Fruit fly (Drosophila melanogaster) whole organism, embryonic: ENCODE measurements around the gene CG6149.
A peak's percentile ranks its signal among the peaks of the same experiment; 100 is the strongest.

Experiments
- CG10654 ChIP-seq: fragments of 200-800 bp; sonication (Bioruptor generic); optimal IDR thresholded peaks from 2 replicates; lab custom pipeline; 2016; ENCODE audit warnings: missing biosample characterization, missing genetic modification characterization
- CG11504 ChIP-seq: fragments of 200-800 bp; sonication (Bioruptor generic); optimal IDR thresholded peaks from 3 replicates; lab custom pipeline; 2019; ENCODE audit warnings: missing biosample characterization, mild to moderate bottlenecking, missing genetic modification characterization, moderate library complexity
- CG14050 ChIP-seq: fragments of 200-800 bp; sonication (Bioruptor generic); IDR thresholded peaks from 3 replicates; pipeline ENCODE4 v1.3.6; 2022; ENCODE audit warnings: missing biosample characterization, missing genetic modification characterization
- CG1529 ChIP-seq: fragments of 200-800 bp; sonication (Bioruptor generic); optimal IDR thresholded peaks from 3 replicates; lab custom pipeline; 2018; ENCODE audit warnings: missing biosample characterization, missing genetic modification characterization
- CG15696 ChIP-seq: fragments of 200-800 bp; sonication (Bioruptor generic); optimal IDR thresholded peaks from 2 replicates; lab custom pipeline; 2019; ENCODE audit warnings: missing biosample characterization, mild to moderate bottlenecking, missing genetic modification characterization, moderate library complexity
- CG17912 ChIP-seq: fragments of 200-800 bp; sonication (Bioruptor generic); optimal IDR thresholded peaks from 2 replicates; lab custom pipeline; 2018; ENCODE audit warnings: missing biosample characterization, mild to moderate bottlenecking, missing genetic modification characterization
- CG30431 ChIP-seq: fragments of 200-800 bp; sonication (Bioruptor generic); optimal IDR thresholded peaks from 2 replicates; lab custom pipeline; 2017; ENCODE audit warnings: missing biosample characterization, missing genetic modification characterization
- CG31441 ChIP-seq: fragments of 200-800 bp; sonication (Bioruptor generic); IDR thresholded peaks from 2 replicates; pipeline ENCODE4 v1.3.6; 2022; ENCODE audit warnings: missing biosample characterization, missing genetic modification characterization
- CG3407 ChIP-seq: fragments of 200-800 bp; sonication (Bioruptor generic); optimal IDR thresholded peaks from 2 replicates; lab custom pipeline; 2018; ENCODE audit warnings: missing biosample characterization, mild to moderate bottlenecking, missing genetic modification characterization
- CG4360 ChIP-seq: fragments of 200-800 bp; sonication (Bioruptor generic); IDR thresholded peaks from 2 replicates; pipeline ENCODE4 v1.3.6; 2022; ENCODE audit warnings: missing biosample characterization, missing genetic modification characterization
- CG43689 ChIP-seq: fragments of 200-800 bp; sonication (Bioruptor generic); IDR thresholded peaks from 2 replicates; pipeline ENCODE4 v1.3.6; 2022; ENCODE audit warnings: missing biosample characterization, missing genetic modification characterization
- CG4707 ChIP-seq: fragments of 200-800 bp; sonication (Bioruptor generic); optimal IDR thresholded peaks from 2 replicates; lab custom pipeline; 2018; ENCODE audit warnings: missing biosample characterization, mild to moderate bottlenecking, missing genetic modification characterization, moderate library complexity
- CG6654 ChIP-seq: fragments of 200-800 bp; sonication (Bioruptor generic); optimal IDR thresholded peaks from 2 replicates; lab custom pipeline; 2017; ENCODE audit warnings: missing biosample characterization, mild to moderate bottlenecking, missing genetic modification characterization
- CG6683 ChIP-seq: fragments of 200-800 bp; sonication (Bioruptor generic); optimal IDR thresholded peaks from 2 replicates; lab custom pipeline; 2017; ENCODE audit warnings: missing biosample characterization, mild to moderate bottlenecking, missing genetic modification characterization, missing genetic modification reagents
- CG9932 ChIP-seq: fragments of 200-800 bp; sonication (Bioruptor generic); IDR thresholded peaks from 2 replicates; pipeline ENCODE4 v1.3.6; 2022; ENCODE audit warnings: missing biosample characterization, missing genetic modification characterization
- Chrac-16 ChIP-seq: fragments of 200-800 bp; sonication (Bioruptor generic); optimal IDR thresholded peaks from 3 replicates; lab custom pipeline; 2016; ENCODE audit warnings: missing biosample characterization, missing genetic modification characterization
- Drgx ChIP-seq: fragments of 200-800 bp; sonication (Bioruptor generic); IDR thresholded peaks from 2 replicates; pipeline ENCODE4 v1.3.6; 2022; ENCODE audit warnings: missing biosample characterization, missing genetic modification characterization
- Fer1 ChIP-seq: fragments of 200-800 bp; sonication (Bioruptor generic); optimal IDR thresholded peaks from 2 replicates; lab custom pipeline; 2017; ENCODE audit warnings: missing biosample characterization, mild to moderate bottlenecking, missing genetic modification characterization
- HmgD ChIP-seq: fragments of 200-800 bp; sonication (Bioruptor generic); optimal IDR thresholded peaks from 3 replicates; lab custom pipeline; 2016; ENCODE audit warnings: missing biosample characterization, missing genetic modification characterization
- Lhr ChIP-seq: fragments of 200-800 bp; sonication (Bioruptor generic); optimal IDR thresholded peaks from 3 replicates; lab custom pipeline; 2017; ENCODE audit warnings: mild to moderate bottlenecking, missing biosample characterization, missing genetic modification reagents, missing genetic modification characterization
- NC2β ChIP-seq: fragments of 200-800 bp; sonication (Bioruptor generic); optimal IDR thresholded peaks from 2 replicates; lab custom pipeline; 2016; ENCODE audit warnings: missing biosample characterization, missing genetic modification characterization
- Pdp1 ChIP-seq, 2 experiments: fragments of 200-800 bp; sonication (Bioruptor generic); optimal IDR thresholded peaks; 3 replicates each; lab custom pipeline; 2016; ENCODE audit warnings: missing biosample characterization in 2 of 2, missing genetic modification characterization in 2 of 2, mild to moderate bottlenecking in 1 of 2, moderate library complexity in 1 of 2
- Sox102F ChIP-seq: fragments of 200-800 bp; sonication (Bioruptor generic); optimal IDR thresholded peaks from 2 replicates; lab custom pipeline; 2018; ENCODE audit warnings: missing biosample characterization, mild to moderate bottlenecking, missing genetic modification characterization, moderate library complexity
- TFAM ChIP-seq: fragments of 200-800 bp; sonication (Bioruptor generic); optimal IDR thresholded peaks from 2 replicates; lab custom pipeline; 2017; ENCODE audit warnings: missing biosample characterization, missing genetic modification characterization, inconsistent platforms
- ac ChIP-seq: fragments of 200-800 bp; sonication (Bioruptor generic); optimal IDR thresholded peaks from 3 replicates; lab custom pipeline; 2017; ENCODE audit warnings: missing biosample characterization, mild to moderate bottlenecking, missing genetic modification characterization
- ara ChIP-seq: fragments of 200-800 bp; sonication (Bioruptor generic); IDR thresholded peaks from 2 replicates; pipeline ENCODE4 v1.3.6; 2022; ENCODE audit warnings: missing biosample characterization, missing genetic modification characterization
- cg ChIP-seq: fragments of 200-800 bp; sonication (Bioruptor generic); optimal IDR thresholded peaks from 3 replicates; lab custom pipeline; 2019; ENCODE audit warnings: missing biosample characterization, mild to moderate bottlenecking, missing genetic modification characterization, moderate library complexity
- chinmo ChIP-seq: fragments of 200-800 bp; sonication (Bioruptor generic); IDR thresholded peaks from 4 replicates; pipeline ENCODE4 v1.3.6; 2022; ENCODE audit warnings: missing biosample characterization, missing genetic modification characterization; ENCODE audit not compliant: partially characterized antibody
- danr ChIP-seq: fragments of 200-800 bp; sonication (Bioruptor generic); IDR thresholded peaks from 2 replicates; pipeline ENCODE4 v1.3.6; 2022; ENCODE audit warnings: missing biosample characterization, missing genetic modification characterization
- dpn ChIP-seq, 2 experiments: fragments of 200-800 bp; sonication (Bioruptor generic); optimal IDR thresholded peaks; 3 replicates each; lab custom pipeline; 2016; ENCODE audit warnings: missing biosample characterization in 2 of 2, missing genetic modification characterization in 2 of 2
- emc ChIP-seq: fragments of 200-800 bp; sonication (Bioruptor generic); optimal IDR thresholded peaks from 2 replicates; lab custom pipeline; 2016; ENCODE audit warnings: missing biosample characterization, missing genetic modification characterization
- fru ChIP-seq: fragments of >200 bp; optimal IDR thresholded peaks from 2 replicates; lab custom pipeline; 2017
- ftz-f1 ChIP-seq: fragments of 200-800 bp; sonication (Bioruptor generic); optimal IDR thresholded peaks from 2 replicates; lab custom pipeline; 2016; ENCODE audit warnings: missing biosample characterization, missing genetic modification characterization
- kay ChIP-seq: fragments of 200-800 bp; sonication (Bioruptor generic); optimal IDR thresholded peaks from 2 replicates; lab custom pipeline; 2016; ENCODE audit warnings: missing biosample characterization, missing genetic modification characterization
- ken ChIP-seq: fragments of 200-800 bp; sonication (Bioruptor generic); IDR thresholded peaks from 3 replicates; pipeline ENCODE4 v1.3.6; 2022; ENCODE audit warnings: missing biosample characterization, missing genetic modification characterization
- maf-S ChIP-seq: fragments of 200-800 bp; sonication (Bioruptor generic); optimal IDR thresholded peaks from 2 replicates; lab custom pipeline; 2016; ENCODE audit warnings: missing biosample characterization, missing genetic modification characterization
- mirr ChIP-seq: fragments of 200-800 bp; sonication (Bioruptor generic); optimal IDR thresholded peaks from 3 replicates; lab custom pipeline; 2018; ENCODE audit warnings: missing biosample characterization, mild to moderate bottlenecking, missing genetic modification characterization
- nerfin-1 ChIP-seq: fragments of 200-800 bp; sonication (Bioruptor generic); optimal IDR thresholded peaks from 3 replicates; lab custom pipeline; 2019; ENCODE audit warnings: missing biosample characterization, mild to moderate bottlenecking, missing genetic modification characterization, moderate library complexity
- nerfin-2 ChIP-seq: fragments of 200-800 bp; sonication (Bioruptor generic); IDR thresholded peaks from 2 replicates; pipeline ENCODE4 v1.3.6; 2022; ENCODE audit warnings: missing biosample characterization, missing genetic modification characterization; ENCODE audit not compliant: partially characterized antibody
- pzg ChIP-seq: fragments of 200-800 bp; sonication (Bioruptor generic); optimal IDR thresholded peaks from 3 replicates; lab custom pipeline; 2018; ENCODE audit warnings: missing biosample characterization, mild to moderate bottlenecking, missing genetic modification characterization, moderate library complexity
- sens-2 ChIP-seq: fragments of 200-800 bp; sonication (Bioruptor generic); IDR thresholded peaks from 2 replicates; pipeline ENCODE4 v1.3.6; 2022; ENCODE audit warnings: missing biosample characterization, missing genetic modification characterization
- sim ChIP-seq: fragments of 200-800 bp; sonication (Bioruptor generic); IDR thresholded peaks from 2 replicates; pipeline ENCODE4 v1.3.6; 2022; ENCODE audit warnings: missing biosample characterization, missing genetic modification characterization
- stwl ChIP-seq: fragments of 200-800 bp; sonication (Bioruptor generic); optimal IDR thresholded peaks from 3 replicates; lab custom pipeline; 2018; ENCODE audit warnings: missing biosample characterization, mild to moderate bottlenecking, missing genetic modification characterization, moderate library complexity
- toy ChIP-seq: fragments of 200-800 bp; sonication (Bioruptor generic); IDR thresholded peaks from 2 replicates; pipeline ENCODE4 v1.3.6; 2022; ENCODE audit warnings: missing biosample characterization, missing genetic modification characterization
- trem ChIP-seq: fragments of 200-800 bp; optimal IDR thresholded peaks from 3 replicates; lab custom pipeline; 2019; ENCODE audit warnings: missing biosample characterization, mild to moderate bottlenecking, missing genetic modification characterization, moderate library complexity
- trh ChIP-seq: fragments of 200-800 bp; sonication (Bioruptor generic); optimal IDR thresholded peaks from 2 replicates; lab custom pipeline; 2016; ENCODE audit warnings: missing biosample characterization, missing genetic modification characterization
- twi ChIP-seq: fragments of 200-800 bp; optimal IDR thresholded peaks from 2 replicates; lab custom pipeline; 2019; ENCODE audit warnings: missing biosample characterization, mild to moderate bottlenecking, missing genetic modification characterization, moderate library complexity
- unpg ChIP-seq: fragments of 200-800 bp; sonication (Bioruptor generic); optimal IDR thresholded peaks from 3 replicates; lab custom pipeline; 2018; ENCODE audit warnings: missing biosample characterization, mild to moderate bottlenecking, missing genetic modification characterization, moderate library complexity
- usp ChIP-seq: fragments of >200 bp; optimal IDR thresholded peaks from 2 replicates; lab custom pipeline; 2017; ENCODE audit warnings: missing biosample characterization, missing genetic modification characterization
- vvl ChIP-seq: fragments of 200-800 bp; sonication (Bioruptor generic); IDR thresholded peaks from 2 replicates; pipeline ENCODE4 v1.3.6; 2022; ENCODE audit warnings: missing biosample characterization, missing genetic modification characterization

CG6149 gene

dm6 chr3L:11417273-11418040, 17.8 kb downstream of the CG6149 start (continued):
- TF ChIP-seq CG6683 (GFP tag; lab: Kevin White, UChicago) (peak; percentile 77), ftz-f1 (GFP tag; lab: Kevin White, UChicago) (no peak), chinmo (GFP tag; lab: Robert Waterston, UW) (peak; percentile 48; the same call in 1 of the 4 replicates), CG15696 (tag; lab: Kevin White, UChicago) (peak; percentile 91), sim (GFP tag; lab: Robert Waterston, UW) (peak; percentile 73; the same call in 1 of the 2 replicates), CG4360 (GFP tag; lab: Robert Waterston, UW) (peak; percentile 92), CG10654 (GFP tag; lab: Kevin White, UChicago) (peak; percentile 85), Fer1 (GFP tag; lab: Kevin White, UChicago) (peak; percentile 92), trh (GFP tag; lab: Kevin White, UChicago) (peak; percentile 50), NC2β (GFP tag; lab: Kevin White, UChicago) (peak; percentile 70), fru (lab: Kevin White, UChicago) (no peak), danr (GFP tag; lab: Robert Waterston, UW) (peak; percentile 74), vvl (GFP tag; lab: Robert Waterston, UW) (peak; percentile 95), pzg (GFP tag; lab: Kevin White, UChicago) (no peak), ac (peak; percentile 43), stwl (tag; lab: Kevin White, UChicago) (peak; percentile 60), CG14050 (GFP tag; lab: Robert Waterston, UW) (peak; percentile 82), Lhr (peak; percentile 66), CG11504 (peak; percentile 91), ken (peak; percentile 68), mirr (no peak), CG17912 (GFP tag; lab: Kevin White, UChicago) (no peak), twi (peak; percentile 93), CG1529 (GFP tag; lab: Kevin White, UChicago) (peak; percentile 67), emc (GFP tag; lab: Kevin White, UChicago) (peak; percentile 14), CG43689 (GFP tag; lab: Robert Waterston, UW) (peak; percentile 51), trem (peak; percentile 89), kay (GFP tag; lab: Kevin White, UChicago) (peak; percentile 46), Chrac-16 (GFP tag; lab: Kevin White, UChicago) (peak; percentile 71), CG6654 (GFP tag; lab: Kevin White, UChicago) (peak; percentile 77), Pdp1 (GFP tag; optimal IDR thresholded peaks at IDR 0.05; lab: Kevin White, UChicago) (peak; percentile 12 to 72), CG9932 (GFP tag; lab: Robert Waterston, UW) (peak; percentile 71), nerfin-1 (tag; lab: Kevin White, UChicago) (peak; percentile 88), usp (GFP tag; lab: Kevin White, UChicago) (no peak), ara (GFP tag; lab: Robert Waterston, UW) (peak; percentile 90), CG31441 (GFP tag; lab: Robert Waterston, UW) (peak; percentile 66), toy (peak; percentile 76), unpg (peak; percentile 92), TFAM (GFP tag; lab: Kevin White, UChicago) (peak; percentile 42), maf-S (GFP tag; lab: Kevin White, UChicago) (peak; percentile 49), dpn (GFP tag; optimal IDR thresholded peaks at IDR 0.05; lab: Kevin White, UChicago) (peak; percentile 48 to 59), CG30431 (GFP tag; lab: Kevin White, UChicago) (peak; percentile 61), sens-2 (peak; percentile 70), cg (no peak), HmgD (GFP tag; lab: Kevin White, UChicago) (no peak), Drgx (GFP tag; lab: Robert Waterston, UW) (peak; percentile 67; the same call in 1 of the 2 replicates), nerfin-2 (peak; percentile 20; the same call in 1 of the 2 replicates), Sox102F (peak; percentile 90), CG4707 (GFP tag; lab: Kevin White, UChicago) (peak; percentile 94), CG3407 (GFP tag; lab: Kevin White, UChicago) (peak; percentile 84)
